Fruit fly (Drosophila melanogaster) whole organism, pupa: ENCODE data around the gene CG11560.

Source experiments
- CG10348 ChIP-seq: fragments of 200-800 bp; sonication (Bioruptor generic); IDR thresholded peaks from 2 replicates; pipeline ENCODE4 v1.3.6; 2022; ENCODE audit warnings: missing biosample characterization, missing genetic modification characterization
- CG12605 ChIP-seq: fragments of 200-800 bp; sonication (Bioruptor generic); IDR thresholded peaks from 2 replicates; pipeline ENCODE4 v1.3.6; 2022; ENCODE audit warnings: missing biosample characterization, missing genetic modification characterization
- CG13204 ChIP-seq: fragments of 200-800 bp; sonication (Bioruptor generic); optimal IDR thresholded peaks from 2 replicates; lab custom pipeline; 2018; ENCODE audit warnings: missing biosample characterization, mild to moderate bottlenecking, missing genetic modification characterization, moderate library complexity
- CG14655 ChIP-seq: fragments of 200-800 bp; sonication (Bioruptor generic); optimal IDR thresholded peaks from 3 replicates; lab custom pipeline; 2017; ENCODE audit warnings: mild to moderate bottlenecking, missing biosample characterization, missing genetic modification reagents, missing genetic modification characterization
- CG15710 ChIP-seq: fragments of 200-800 bp; sonication (Bioruptor generic); optimal IDR thresholded peaks from 2 replicates; lab custom pipeline; 2018; ENCODE audit warnings: missing biosample characterization, mild to moderate bottlenecking, missing genetic modification characterization, moderate library complexity
- CG17806 ChIP-seq: fragments of 200-800 bp; sonication (Bioruptor generic); optimal IDR thresholded peaks from 2 replicates; lab custom pipeline; 2018; ENCODE audit warnings: missing biosample characterization, mild to moderate bottlenecking, missing genetic modification characterization, moderate library complexity
- CG32121 ChIP-seq: fragments of 200-800 bp; sonication (Bioruptor generic); IDR thresholded peaks from 2 replicates; pipeline ENCODE4 v1.3.6; 2022; ENCODE audit warnings: missing biosample characterization, missing genetic modification characterization
- CG34367 ChIP-seq: fragments of 200-800 bp; sonication (Bioruptor generic); optimal IDR thresholded peaks from 2 replicates; lab custom pipeline; 2018; ENCODE audit warnings: missing biosample characterization, mild to moderate bottlenecking, missing genetic modification characterization
- CG4496 ChIP-seq: fragments of 200-800 bp; sonication (Bioruptor generic); IDR thresholded peaks from 3 replicates; pipeline ENCODE4 v1.3.6; 2022; ENCODE audit warnings: missing biosample characterization, missing genetic modification characterization
- CG8159 ChIP-seq: fragments of 200-800 bp; sonication (Bioruptor generic); optimal IDR thresholded peaks from 3 replicates; lab custom pipeline; 2018; ENCODE audit warnings: missing biosample characterization, mild to moderate bottlenecking, missing genetic modification characterization, moderate library complexity
- CG8301 ChIP-seq: fragments of 200-800 bp; sonication (Bioruptor generic); optimal IDR thresholded peaks from 2 replicates; lab custom pipeline; 2018; ENCODE audit warnings: missing biosample characterization, mild to moderate bottlenecking, missing genetic modification characterization
- CG9948 ChIP-seq: fragments of 200-800 bp; sonication (Bioruptor generic); optimal IDR thresholded peaks from 2 replicates; lab custom pipeline; 2018; ENCODE audit warnings: missing biosample characterization, mild to moderate bottlenecking, missing genetic modification characterization, moderate library complexity
- D1 ChIP-seq: fragments of 200-800 bp; sonication (Bioruptor generic); optimal IDR thresholded peaks from 2 replicates; lab custom pipeline; 2018; ENCODE audit warnings: missing biosample characterization, mild to moderate bottlenecking, missing genetic modification characterization, moderate library complexity
- EcR ChIP-seq: fragments of 200-800 bp; sonication (Bioruptor generic); optimal IDR thresholded peaks from 3 replicates; lab custom pipeline; 2019; ENCODE audit warnings: missing biosample characterization, missing genetic modification characterization, mild to moderate bottlenecking, moderate library complexity, missing genetic modification reagents
- Ets98B ChIP-seq: fragments of 200-800 bp; sonication (Bioruptor generic); IDR thresholded peaks from 2 replicates; pipeline ENCODE4 v1.3.6; 2022; ENCODE audit warnings: missing biosample characterization, missing genetic modification characterization
- Pif1A ChIP-seq: fragments of 200-800 bp; sonication (Bioruptor generic); optimal IDR thresholded peaks from 3 replicates; lab custom pipeline; 2016; ENCODE audit warnings: missing biosample characterization, missing genetic modification characterization
- Pif1B ChIP-seq: fragments of 200-800 bp; sonication (Bioruptor generic); optimal IDR thresholded peaks from 3 replicates; lab custom pipeline; 2016; ENCODE audit warnings: missing biosample characterization, missing genetic modification characterization
- Snoo ChIP-seq: fragments of 200-800 bp; sonication (Bioruptor generic); optimal IDR thresholded peaks from 3 replicates; lab custom pipeline; 2017; ENCODE audit warnings: missing biosample characterization, mild to moderate bottlenecking, missing genetic modification characterization, inconsistent platforms
- fd96Ca ChIP-seq: fragments of 200-800 bp; sonication (Bioruptor generic); IDR thresholded peaks from 3 replicates; pipeline ENCODE4 v1.3.6; 2022; ENCODE audit warnings: missing biosample characterization, missing genetic modification characterization
- gl ChIP-seq: fragments of 200-800 bp; sonication (Bioruptor generic); optimal IDR thresholded peaks from 2 replicates; lab custom pipeline; 2018; ENCODE audit warnings: missing biosample characterization, mild to moderate bottlenecking, missing genetic modification characterization
- rn ChIP-seq: fragments of 200-800 bp; sonication (Bioruptor generic); IDR thresholded peaks from 2 replicates; pipeline ENCODE4 v1.3.6; 2022; ENCODE audit warnings: missing biosample characterization, missing genetic modification characterization

Gene CG11560

dm6 chr3L:12118631-12119030, 1.2 kb upstream of the CG11560 start:
- no peak for TF ChIP-seq CG12605 (GFP tag; lab: Robert Waterston, UW)
- no peak for TF ChIP-seq CG13204 (GFP tag; lab: Kevin White, UChicago)
- TF ChIP-seq CG34367 (tag; lab: Kevin White, UChicago): no peak
- TF ChIP-seq fd96Ca: no peak
- no peak for TF ChIP-seq CG8159
- no peak for TF ChIP-seq rn (GFP tag; lab: Robert Waterston, UW)
- no peak for TF ChIP-seq CG9948 (tag; lab: Kevin White, UChicago)
- no peak for TF ChIP-seq Pif1A
- no peak for TF ChIP-seq CG14655
- TF ChIP-seq CG10348 (GFP tag; lab: Robert Waterston, UW): no peak
- no peak for TF ChIP-seq CG17806 (tag; lab: Kevin White, UChicago)
- no peak for TF ChIP-seq CG32121 (GFP tag; lab: Robert Waterston, UW)
- no peak for TF ChIP-seq CG15710 (tag; lab: Kevin White, UChicago)
- no peak for TF ChIP-seq D1 (tag; lab: Kevin White, UChicago)
- TF ChIP-seq Snoo: no peak
- TF ChIP-seq CG8301: no peak
- no peak for TF ChIP-seq Ets98B

dm6 chr3L:12122891-12123290, 3.1 kb downstream of the CG11560 start:
- TF ChIP-seq CG4496 (GFP tag; lab: Robert Waterston, UW) (no peak), CG15710 (tag; lab: Kevin White, UChicago) (no peak), CG13204 (GFP tag; lab: Kevin White, UChicago) (no peak), CG32121 (GFP tag; lab: Robert Waterston, UW) (no peak), CG9948 (tag; lab: Kevin White, UChicago) (no peak), rn (GFP tag; lab: Robert Waterston, UW) (no peak), fd96Ca (no peak), CG12605 (GFP tag; lab: Robert Waterston, UW) (no peak), CG8159 (no peak), Pif1A (no peak), CG34367 (tag; lab: Kevin White, UChicago) (no peak), CG10348 (GFP tag; lab: Robert Waterston, UW) (no peak), CG14655 (no peak), Ets98B (no peak), Pif1B (GFP tag; lab: Kevin White, UChicago) (no peak)

- TF ChIP-seq CG12605 (GFP tag; lab: Robert Waterston, UW): 0 out of 2 replicates have a peak, but pooled peaks have one; percentile 28
- TF ChIP-seq CG8301: no peak
- TF ChIP-seq CG17806 (tag; lab: Kevin White, UChicago): peak; percentile 3
- peak; percentile 16 for TF ChIP-seq gl
- peak; percentile 57; the same call in 1 of the 2 replicates for TF ChIP-seq Ets98B
- no peak for TF ChIP-seq CG4496 (GFP tag; lab: Robert Waterston, UW)
- no peak for TF ChIP-seq CG9948 (tag; lab: Kevin White, UChicago)
- no peak for TF ChIP-seq CG14655
- no peak for TF ChIP-seq CG10348 (GFP tag; lab: Robert Waterston, UW)
- TF ChIP-seq CG13204 (GFP tag; lab: Kevin White, UChicago): peak; percentile 78
- TF ChIP-seq EcR (GFP tag; lab: Kevin White, UChicago): peak; percentile 50
- TF ChIP-seq CG8159: peak; percentile 6
- TF ChIP-seq Snoo: no peak
- peak; percentile 54; the same call in 1 of the 3 replicates for TF ChIP-seq fd96Ca
- peak; percentile 64 for TF ChIP-seq CG32121 (GFP tag; lab: Robert Waterston, UW)
- TF ChIP-seq Pif1A: no peak
- TF ChIP-seq CG15710 (tag; lab: Kevin White, UChicago): peak; percentile 20
- TF ChIP-seq rn (GFP tag; lab: Robert Waterston, UW): no peak
- no peak for TF ChIP-seq Pif1B (GFP tag; lab: Kevin White, UChicago)
- TF ChIP-seq CG34367 (tag; lab: Kevin White, UChicago): peak; percentile 4
- no peak for TF ChIP-seq D1 (tag; lab: Kevin White, UChicago)
Measured at dm6 chr3L:12124138-12124583, 4.3 kb downstream of the CG11560 start.

- TF ChIP-seq rn (GFP tag; lab: Robert Waterston, UW): no peak
- peak; percentile 57 for TF ChIP-seq CG8301
- TF ChIP-seq CG17806 (tag; lab: Kevin White, UChicago): peak; percentile 56
- TF ChIP-seq Snoo: peak; percentile 93
- TF ChIP-seq CG9948 (tag; lab: Kevin White, UChicago): peak; percentile 21
- peak; percentile 65 for TF ChIP-seq CG15710 (tag; lab: Kevin White, UChicago)
- TF ChIP-seq CG32121 (GFP tag; lab: Robert Waterston, UW): no peak
- no peak for TF ChIP-seq EcR (GFP tag; lab: Kevin White, UChicago)
- TF ChIP-seq CG13204 (GFP tag; lab: Kevin White, UChicago): peak; percentile 81
- TF ChIP-seq Pif1B (GFP tag; lab: Kevin White, UChicago): peak; percentile 80
- TF ChIP-seq fd96Ca: peak; percentile 76
- peak; percentile 94 for TF ChIP-seq CG4496 (GFP tag; lab: Robert Waterston, UW)
- peak; percentile 79 for TF ChIP-seq CG34367 (tag; lab: Kevin White, UChicago)
- TF ChIP-seq CG10348 (GFP tag; lab: Robert Waterston, UW): no peak
- peak; percentile 64 for TF ChIP-seq CG8159
- peak; percentile 88 for TF ChIP-seq Pif1A
- TF ChIP-seq gl: peak; percentile 75
- peak; percentile 76 for TF ChIP-seq Ets98B
- TF ChIP-seq CG14655: no peak
- peak; percentile 76 for TF ChIP-seq CG12605 (GFP tag; lab: Robert Waterston, UW)
- TF ChIP-seq D1 (tag; lab: Kevin White, UChicago): no peak
Measured at dm6 chr3L:12124975-12125374, 5.2 kb downstream of the CG11560 start, which contains the start of gene yps. yps (minus strand) TSS chr3L:12125150.

- TF ChIP-seq CG34367 (tag; lab: Kevin White, UChicago): no peak
- no peak for TF ChIP-seq CG9948 (tag; lab: Kevin White, UChicago)
- no peak for TF ChIP-seq gl
- no peak for TF ChIP-seq CG32121 (GFP tag; lab: Robert Waterston, UW)
- no peak for TF ChIP-seq CG14655
Measured at dm6 chr3L:12127294-12128029, 7.6 kb downstream of the CG11560 start, which contains the start of the genes Ir68b and CG34241. Ir68b (minus strand) TSS chr3L:12127394. CG34241 (plus strand) TSS chr3L:12127979.
